Worm (Caenorhabditis elegans): Measurements from ENCODE around the gene ZK892.4.

ZK892.4 gene

DNA sequence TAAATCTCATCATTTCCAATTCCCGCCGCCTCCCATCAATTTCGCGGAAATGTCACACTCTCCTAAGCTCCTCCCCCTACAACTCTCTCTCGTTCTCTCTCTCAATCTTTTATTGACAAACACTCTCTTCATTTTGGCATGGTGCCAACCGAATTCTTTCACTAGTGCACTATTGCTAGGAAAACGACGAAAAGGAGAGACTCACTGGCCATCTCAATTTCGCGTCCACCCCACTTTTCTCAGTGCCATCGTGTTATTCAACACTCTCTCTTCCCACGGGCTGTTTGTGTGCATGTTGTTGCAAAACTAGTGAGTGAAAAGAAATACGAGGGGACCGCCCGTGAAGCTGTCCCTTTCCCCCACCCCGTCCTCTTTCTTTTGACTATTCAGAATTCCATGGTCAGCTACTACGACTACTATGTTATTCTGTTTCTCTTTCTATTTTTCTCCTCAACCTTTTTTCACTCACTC is 21.5 kb upstream of the ZK892.4 start (continued):
- TF ChIP-seq nhr-84 (tag; optimal IDR thresholded peaks at IDR 0.05): no peak
- TF ChIP-seq unc-30 (tag; optimal IDR thresholded peaks at IDR 0.05): no peak
- TF ChIP-seq nhr-85 (tag): peak; percentile 75
- TF ChIP-seq lsy-2 (tag; optimal IDR thresholded peaks at IDR 0.05): peak; percentile 50 to 74
- no peak for TF ChIP-seq unc-98 (GFP tag; IDR thresholded peaks at IDR 0.05)
- TF ChIP-seq sox-4 (tag; optimal IDR thresholded peaks at IDR 0.05): no peak
- TF ChIP-seq lin-13 (GFP tag; optimal IDR thresholded peaks at IDR 0.05): peak; percentile 33
- peak; percentile 15 for TF ChIP-seq ztf-4 (tag; optimal IDR thresholded peaks at IDR 0.05)
- peak; percentile 82 for TF ChIP-seq blmp-1 (tag; optimal IDR thresholded peaks at IDR 0.05)
- TF ChIP-seq nhr-47 (tag; optimal IDR thresholded peaks at IDR 0.05): peak; percentile 67
- peak; percentile 35 to 59 for TF ChIP-seq efl-1 (optimal IDR thresholded peaks at IDR 0.05)
- TF ChIP-seq efl-1 (GFP tag; optimal IDR thresholded peaks at IDR 0.05 in 1 of 2): peak; percentile 52 to 80
- TF ChIP-seq mab-9 (GFP tag; IDR thresholded peaks at IDR 0.05): no peak
- no peak for TF ChIP-seq nhr-12 (tag; optimal IDR thresholded peaks at IDR 0.05)
- peak; percentile 85 for TF ChIP-seq nhr-71 (tag; optimal IDR thresholded peaks at IDR 0.05)
- TF ChIP-seq unc-86 (tag; optimal IDR thresholded peaks at IDR 0.05): peak; percentile 73
- peak; percentile 49 for TF ChIP-seq irx-1 (tag; optimal IDR thresholded peaks at IDR 0.05)
- no peak for TF ChIP-seq C04F5.9 (tag; optimal IDR thresholded peaks at IDR 0.05)
- no peak for TF ChIP-seq pqm-1 (tag; optimal IDR thresholded peaks at IDR 0.05)
- no peak for TF ChIP-seq hpl-2 (GFP tag; optimal IDR thresholded peaks at IDR 0.05)
- TF ChIP-seq nhr-237 (tag; optimal IDR thresholded peaks at IDR 0.05): no peak
- TF ChIP-seq swsn-7 (tag; optimal IDR thresholded peaks at IDR 0.05): peak; percentile 70
- TF ChIP-seq mep-1 (tag; optimal IDR thresholded peaks at IDR 0.05): peak; percentile 55
- peak; percentile 3 for TF ChIP-seq zag-1 (tag; optimal IDR thresholded peaks at IDR 0.05)
- peak; percentile 14; the same call in 1 of the 2 replicates for TF ChIP-seq ceh-88 (GFP tag; IDR thresholded peaks at IDR 0.05)
- TF ChIP-seq dpl-1 (GFP tag; optimal IDR thresholded peaks at IDR 0.05): peak; percentile 20 to 68 (median 38)
- TF ChIP-seq nhr-11 (tag; optimal IDR thresholded peaks at IDR 0.05): peak; percentile 85
- TF ChIP-seq lin-35 (GFP tag; optimal IDR thresholded peaks at IDR 0.05): peak in 1 of 2 experiments; percentile 61
- TF ChIP-seq ets-5 (GFP tag; IDR thresholded peaks at IDR 0.05): no peak
- TF ChIP-seq sptf-1 (tag; optimal IDR thresholded peaks at IDR 0.05): no peak
- TF ChIP-seq elt-2 (tag; optimal IDR thresholded peaks at IDR 0.05): no peak
- no peak for TF ChIP-seq ces-1 (GFP tag; optimal IDR thresholded peaks at IDR 0.05)
- TF ChIP-seq egl-13 (tag; optimal IDR thresholded peaks at IDR 0.05): peak; percentile 84
- peak; percentile 33 for TF ChIP-seq fos-1 (tag; optimal IDR thresholded peaks at IDR 0.05)
- TF ChIP-seq pag-3 (tag; optimal IDR thresholded peaks at IDR 0.05; ENCODE audit: borderline replicate concordance, insufficient read depth): peak; percentile 37
- TF ChIP-seq tlp-1 (tag; optimal IDR thresholded peaks at IDR 0.05): no peak
- peak; percentile 56 for TF ChIP-seq nhr-19 (GFP tag; conservative IDR thresholded peaks at IDR 0.05)
- TF ChIP-seq nhr-20 (tag; optimal IDR thresholded peaks at IDR 0.05): peak; percentile 70
- peak; percentile 8 for TF ChIP-seq lir-3 (tag; optimal IDR thresholded peaks at IDR 0.05; ENCODE audit: poor library complexity)
- TF ChIP-seq isw-1 (GFP tag; IDR thresholded peaks at IDR 0.05): peak; percentile 28; the same call in 1 of the 2 replicates
- peak; percentile 13 for TF ChIP-seq ceh-8 (GFP tag; optimal IDR thresholded peaks at IDR 0.05)
- peak; percentile 4 for TF ChIP-seq snpc-4 (tag; optimal IDR thresholded peaks at IDR 0.05)
- no peak for TF ChIP-seq nhr-28 (tag; optimal IDR thresholded peaks at IDR 0.05)
- TF ChIP-seq aly-2 (tag; optimal IDR thresholded peaks at IDR 0.05): no peak
- TF ChIP-seq lin-39 (tag; optimal IDR thresholded peaks at IDR 0.05): no peak
- TF ChIP-seq mef-2 (tag; optimal IDR thresholded peaks at IDR 0.05): no peak
- peak; percentile 6 for TF ChIP-seq zip-4 (GFP tag; optimal IDR thresholded peaks at IDR 0.05)
- peak; percentile 38; the same call in 1 of the 2 replicates for TF ChIP-seq grh-1 (GFP tag; IDR thresholded peaks at IDR 0.05)
- no peak for TF ChIP-seq fkh-4 (tag; optimal IDR thresholded peaks at IDR 0.05; ENCODE audit: borderline replicate concordance)
- no peak for TF ChIP-seq F16B12.6 (tag; optimal IDR thresholded peaks at IDR 0.05)
- peak; percentile 32 to 43 for TF ChIP-seq egl-27 (tag; optimal IDR thresholded peaks at IDR 0.05)
- peak; percentile 97 for TF ChIP-seq lin-14 (GFP tag; optimal IDR thresholded peaks at IDR 0.05)
- TF ChIP-seq lin-15B (tag; optimal IDR thresholded peaks at IDR 0.05): peak; percentile 22
- peak; percentile 68 for TF ChIP-seq rnt-1 (tag; optimal IDR thresholded peaks at IDR 0.05)
